Fruit fly (Drosophila melanogaster) S2 (cell line): ENCODE measurements around the gene Prp6.

Experiments
- CG8478 ChIP-seq: fragments of >200 bp; optimal IDR thresholded peaks from 2 replicates; lab custom pipeline; 2018
- CTCF ChIP-seq, 2 experiments: fragments of >200 bp; optimal IDR thresholded peaks; 2 replicates each; lab custom pipeline; 2018

- peak in 1 of 2 experiments; percentile 34 for TF ChIP-seq CTCF (optimal IDR thresholded peaks at IDR 0.05; lab: Kevin White, UChicago)
- TF ChIP-seq CG8478 (lab: Kevin White, UChicago) = no peak
These were observed 3.8 kb upstream of the Prp6 start, which contains the start of the genes arx and CG6843 for dm6 chr3L:18901411-18901810.
